Worm (Caenorhabditis elegans) whole organism, L3 larva: ENCODE data around the gene cpl-1.

Experiments
- ceh-16 ChIP-seq: sonication (generic microtip); optimal IDR thresholded peaks from 2 replicates; lab custom pipeline; 2017; ENCODE audit warnings: missing biosample characterization, missing genetic modification characterization
- elt-3 ChIP-seq, 3 experiments: fragments of 150-350 bp in 1 of 3; sonication (generic microtip) in 2 of 3; optimal IDR thresholded peaks; 2 replicates in 2 of 3; 4 replicates in 1 of 3; lab custom pipeline; 2014 to 2017; ENCODE audit warnings: missing biosample characterization in 3 of 3, missing genetic modification characterization in 3 of 3
- lin-15B ChIP-seq: fragments of 150-350 bp; optimal IDR thresholded peaks from 2 replicates; lab custom pipeline; 2014; ENCODE audit warnings: missing biosample characterization, missing genetic modification characterization
- lsy-12 ChIP-seq: sonication (generic microtip); optimal IDR thresholded peaks from 2 replicates; lab custom pipeline; 2016; ENCODE audit warnings: mild to moderate bottlenecking, missing genetic modification characterization, missing compliant biosample characterization
- pha-4 ChIP-seq: fragments of 150-350 bp; optimal IDR thresholded peaks from 2 replicates; lab custom pipeline; 2014; ENCODE audit warnings: missing biosample characterization, missing genetic modification reagents, missing genetic modification characterization
- pqm-1 ChIP-seq: fragments of 150-350 bp; optimal IDR thresholded peaks from 2 replicates; lab custom pipeline; 2017; ENCODE audit warnings: missing biosample characterization, missing genetic modification characterization, inconsistent platforms

ce11 chrV:16605463-16605862, 10.3 kb upstream of the cpl-1 start:
- no peak for TF ChIP-seq lin-15B (tag; lab: Kevin White, UChicago)
- TF ChIP-seq lsy-12 (tag; lab: Kevin White, UChicago): no peak
- TF ChIP-seq pha-4 (tag; lab: Kevin White, UChicago): no peak
- TF ChIP-seq elt-3 (tag; optimal IDR thresholded peaks at IDR 0.05; lab: Kevin White, UChicago): no peak
- TF ChIP-seq pqm-1: peak; percentile 0
- TF ChIP-seq ceh-16 (tag; lab: Kevin White, UChicago): no peak
